Fruit fly (Drosophila melanogaster): Measurements from ENCODE around the gene CG14086.
A peak's percentile ranks its signal among the peaks of the same experiment; 100 is the strongest.

CG14086 gene

dm6 chr3L:19293178-19293741 lies 17.7 kb downstream of the CG14086 start (continued):
- TF ChIP-seq CG2678 (tag; optimal IDR thresholded peaks at IDR 0.05) (no peak), CHES-1-like (GFP tag; optimal IDR thresholded peaks at IDR 0.05) (no peak), CG2199 (GFP tag; IDR thresholded peaks at IDR 0.05) (0 out of 3 replicates have a peak, but pooled peaks have one; percentile 17), pros (GFP tag; optimal IDR thresholded peaks at IDR 0.05) (no peak), CG8290 (GFP tag; optimal IDR thresholded peaks at IDR 0.05) (no peak), CG8290 (tag; optimal IDR thresholded peaks at IDR 0.05) (peak in 1 of 2 experiments; percentile 36)

- TF ChIP-seq CG16813 (GFP tag; IDR thresholded peaks at IDR 0.05; ENCODE audit: partially characterized antibody) (peak; percentile 67), gfzf (GFP tag; optimal IDR thresholded peaks at IDR 0.05) (peak; percentile 48), onecut (GFP tag; IDR thresholded peaks at IDR 0.05) (peak; percentile 22; the same call in 1 of the 2 replicates), CG15514 (GFP tag; optimal IDR thresholded peaks at IDR 0.05) (peak; percentile 57), Dip2 (GFP tag; IDR thresholded peaks at IDR 0.05) (no peak), klu (GFP tag; IDR thresholded peaks at IDR 0.05) (no peak), CTCF (GFP tag; optimal IDR thresholded peaks at IDR 0.05) (peak; percentile 95), Hr3 (GFP tag; optimal IDR thresholded peaks at IDR 0.05) (peak; percentile 43), CG15696 (tag; optimal IDR thresholded peaks at IDR 0.05) (peak; percentile 35), phol (tag; optimal IDR thresholded peaks at IDR 0.05) (peak; percentile 77), Dref (GFP tag; IDR thresholded peaks at IDR 0.05) (peak; percentile 79), CG12155 (GFP tag; optimal IDR thresholded peaks at IDR 0.05) (peak; percentile 30), Myb (GFP tag; optimal IDR thresholded peaks at IDR 0.05) (no peak), tna (GFP tag; IDR thresholded peaks at IDR 0.05; ENCODE audit: partially characterized antibody) (no peak), CG14710 (tag; optimal IDR thresholded peaks at IDR 0.05) (peak; percentile 55), Doc3 (GFP tag; IDR thresholded peaks at IDR 0.05; ENCODE audit: partially characterized antibody) (0 out of 3 replicates have a peak, but pooled peaks have one; percentile 17), nerfin-2 (GFP tag; IDR thresholded peaks at IDR 0.05; ENCODE audit: partially characterized antibody) (0 out of 2 replicates have a peak, but pooled peaks have one; percentile 17), Dip3 (GFP tag; optimal IDR thresholded peaks at IDR 0.05) (peak; percentile 26), CG7963 (GFP tag; IDR thresholded peaks at IDR 0.05; ENCODE audit: partially characterized antibody) (0 out of 3 replicates have a peak, but pooled peaks have one; percentile 32), Aef1 (GFP tag; IDR thresholded peaks at IDR 0.05) (no peak; the same call in 2 of the 3 replicates), pan (optimal IDR thresholded peaks at IDR 0.05) (no peak), pan (GFP tag; optimal IDR thresholded peaks at IDR 0.05 in 1 of 2, IDR thresholded peaks at IDR 0.05 in 1 of 2) (peak in 1 of 2 experiments; percentile 16), amos (GFP tag; IDR thresholded peaks at IDR 0.05; ENCODE audit: partially characterized antibody) (peak; percentile 65), Hr39 (optimal IDR thresholded peaks at IDR 0.05) (no peak), CG8765 (GFP tag; IDR thresholded peaks at IDR 0.05) (peak; percentile 46; the same call in 1 of the 2 replicates), lilli (GFP tag; optimal IDR thresholded peaks at IDR 0.05) (no peak), run (tag; optimal IDR thresholded peaks at IDR 0.05) (no peak), Xrp1 (GFP tag; IDR thresholded peaks at IDR 0.05) (peak; percentile 36; the same call in 1 of the 2 replicates), chn (GFP tag; optimal IDR thresholded peaks at IDR 0.05) (peak; percentile 38), CG8290 (GFP tag; optimal IDR thresholded peaks at IDR 0.05) (peak; percentile 79), CG8290 (tag; optimal IDR thresholded peaks at IDR 0.05) (no peak), CG42726 (GFP tag; IDR thresholded peaks at IDR 0.05; ENCODE audit: partially characterized antibody) (peak; percentile 59; the same call in 1 of the 2 replicates), CG14860 (GFP tag; IDR thresholded peaks at IDR 0.05; ENCODE audit: partially characterized antibody) (no peak), pnt (GFP tag; optimal IDR thresholded peaks at IDR 0.05) (peak; percentile 19), bigmax (GFP tag; optimal IDR thresholded peaks at IDR 0.05) (no peak), zen (tag; optimal IDR thresholded peaks at IDR 0.05) (peak; percentile 20), CG6791 (GFP tag; IDR thresholded peaks at IDR 0.05; ENCODE audit: partially characterized antibody) (peak; percentile 71), CG4730 (GFP tag; IDR thresholded peaks at IDR 0.05) (peak; percentile 33; the same call in 1 of the 2 replicates), Meics (GFP tag; optimal IDR thresholded peaks at IDR 0.05) (peak; percentile 15), CG17568 (GFP tag; optimal IDR thresholded peaks at IDR 0.05) (no peak), pum (GFP tag; optimal IDR thresholded peaks at IDR 0.05) (peak; percentile 12), MBD-R2 (GFP tag; IDR thresholded peaks at IDR 0.05) (no peak), Chrac-16 (GFP tag; optimal IDR thresholded peaks at IDR 0.05) (peak; percentile 9), Xbp1 (GFP tag; optimal IDR thresholded peaks at IDR 0.05) (peak; percentile 50)
Measured at dm6 chr3L:19294235-19294612, 18.6 kb downstream of the CG14086 start, which contains the start of gene fal. Gene fal, plus strand, starts transcription at chr3L:19294564.

All from whole organism, embryonic.